Fruit fly (Drosophila melanogaster) whole organism, embryonic: ENCODE data around the gene CG13069.

Experiments used
- Atf3 ChIP-seq: fragments of 200-800 bp; sonication (Bioruptor generic); optimal IDR thresholded peaks from 3 replicates; lab custom pipeline; 2016; ENCODE audit warnings: missing biosample characterization, missing genetic modification characterization
- Atf6 ChIP-seq: fragments of 200-800 bp; sonication (Bioruptor generic); IDR thresholded peaks from 2 replicates; pipeline ENCODE4 v1.3.6; 2022; ENCODE audit warnings: missing biosample characterization, missing genetic modification characterization
- Blimp-1 ChIP-seq: fragments of 200-800 bp; sonication (Bioruptor generic); optimal IDR thresholded peaks from 3 replicates; lab custom pipeline; 2018; ENCODE audit warnings: missing biosample characterization, missing genetic modification characterization, mild to moderate bottlenecking, moderate library complexity, missing genetic modification reagents
- CG10462 ChIP-seq: fragments of 200-800 bp; sonication (Bioruptor generic); optimal IDR thresholded peaks from 2 replicates; lab custom pipeline; 2016; ENCODE audit warnings: missing biosample characterization, missing genetic modification characterization
- CG10979 ChIP-seq: fragments of 200-800 bp; sonication (Bioruptor generic); optimal IDR thresholded peaks from 2 replicates; lab custom pipeline; 2018; ENCODE audit warnings: missing biosample characterization, mild to moderate bottlenecking, missing genetic modification characterization, moderate library complexity
- CG11504 ChIP-seq: fragments of 200-800 bp; sonication (Bioruptor generic); optimal IDR thresholded peaks from 3 replicates; lab custom pipeline; 2019; ENCODE audit warnings: missing biosample characterization, mild to moderate bottlenecking, missing genetic modification characterization, moderate library complexity
- CG14441 ChIP-seq: fragments of 200-800 bp; sonication (Bioruptor generic); IDR thresholded peaks from 2 replicates; pipeline ENCODE4 v1.3.6; 2022; ENCODE audit warnings: missing biosample characterization, missing genetic modification characterization
- CG15269 ChIP-seq: fragments of 200-800 bp; sonication (Bioruptor generic); optimal IDR thresholded peaks from 2 replicates; lab custom pipeline; 2018; ENCODE audit warnings: missing biosample characterization, mild to moderate bottlenecking, missing genetic modification characterization, moderate library complexity
- CG1647 ChIP-seq: fragments of 200-800 bp; sonication (Bioruptor generic); optimal IDR thresholded peaks from 3 replicates; lab custom pipeline; 2016; ENCODE audit warnings: missing biosample characterization, missing genetic modification characterization
- CG16863 ChIP-seq: fragments of 200-800 bp; sonication (Bioruptor generic); optimal IDR thresholded peaks from 3 replicates; lab custom pipeline; 2016; ENCODE audit warnings: missing biosample characterization, missing genetic modification characterization
- CG18619 ChIP-seq: fragments of 200-800 bp; sonication (Bioruptor generic); optimal IDR thresholded peaks from 3 replicates; lab custom pipeline; 2017; ENCODE audit warnings: missing biosample characterization, mild to moderate bottlenecking, missing genetic modification characterization
- CG18764 ChIP-seq: fragments of 200-800 bp; sonication (Bioruptor generic); optimal IDR thresholded peaks from 3 replicates; lab custom pipeline; 2016; ENCODE audit warnings: missing biosample characterization, missing genetic modification characterization
- CG2129 ChIP-seq: fragments of 200-800 bp; sonication (Bioruptor generic); IDR thresholded peaks from 2 replicates; pipeline ENCODE4 v1.3.6; 2022; ENCODE audit warnings: missing biosample characterization, missing genetic modification characterization; ENCODE audit not compliant: partially characterized antibody
- CG4328 ChIP-seq: fragments of 200-800 bp; sonication (Bioruptor generic); optimal IDR thresholded peaks from 3 replicates; lab custom pipeline; 2017; ENCODE audit warnings: missing biosample characterization, missing genetic modification reagents, missing genetic modification characterization
- CG6813 ChIP-seq: fragments of 200-800 bp; sonication (Bioruptor generic); optimal IDR thresholded peaks from 2 replicates; lab custom pipeline; 2017; ENCODE audit warnings: missing biosample characterization, missing genetic modification characterization, mild to moderate bottlenecking, moderate library complexity, missing genetic modification reagents
- CG7556 ChIP-seq: fragments of 200-800 bp; sonication (Bioruptor generic); optimal IDR thresholded peaks from 2 replicates; lab custom pipeline; 2017; ENCODE audit warnings: missing biosample characterization, mild to moderate bottlenecking, missing genetic modification characterization
- CG9876 ChIP-seq: fragments of 200-800 bp; sonication (Bioruptor generic); optimal IDR thresholded peaks from 2 replicates; lab custom pipeline; 2016; ENCODE audit warnings: missing biosample characterization, missing genetic modification characterization
- Deaf1 ChIP-seq: fragments of 200-800 bp; optimal IDR thresholded peaks from 3 replicates; lab custom pipeline; 2019; ENCODE audit warnings: missing biosample characterization, mild to moderate bottlenecking, missing genetic modification characterization, moderate library complexity
- Eip74EF ChIP-seq, 2 experiments: fragments of 200-800 bp in 1 of 2; fragments of >200 bp in 1 of 2; sonication (Bioruptor generic) in 1 of 2; optimal IDR thresholded peaks; 2 replicates each; lab custom pipeline; 2017 to 2019; ENCODE audit warnings: missing biosample characterization in 2 of 2, missing genetic modification characterization in 2 of 2, mild to moderate bottlenecking in 1 of 2, moderate library complexity in 1 of 2
- Kr ChIP-seq: fragments of 200-800 bp; sonication (Bioruptor generic); optimal IDR thresholded peaks from 2 replicates; lab custom pipeline; 2017; ENCODE audit warnings: missing biosample characterization, mild to moderate bottlenecking, missing genetic modification characterization
- Nf-YC ChIP-seq: fragments of 200-800 bp; optimal IDR thresholded peaks from 3 replicates; lab custom pipeline; 2019; ENCODE audit warnings: missing biosample characterization, mild to moderate bottlenecking, missing genetic modification characterization, moderate library complexity
- Oaz ChIP-seq: fragments of 200-800 bp; sonication (Bioruptor generic); IDR thresholded peaks from 2 replicates; pipeline ENCODE4 v1.3.6; 2022; ENCODE audit warnings: missing biosample characterization, missing genetic modification characterization
- Oli ChIP-seq: fragments of 200-800 bp; sonication (Bioruptor generic); optimal IDR thresholded peaks from 2 replicates; lab custom pipeline; 2018; ENCODE audit warnings: missing biosample characterization, mild to moderate bottlenecking, missing genetic modification characterization, moderate library complexity
- PHDP ChIP-seq: fragments of 200-800 bp; sonication (Bioruptor generic); optimal IDR thresholded peaks from 3 replicates; lab custom pipeline; 2018; ENCODE audit warnings: missing biosample characterization, mild to moderate bottlenecking, missing genetic modification characterization, moderate library complexity
- Rx ChIP-seq: fragments of 200-800 bp; sonication (Bioruptor generic); IDR thresholded peaks from 2 replicates; pipeline ENCODE4 v1.3.6; 2022; ENCODE audit warnings: missing biosample characterization, missing genetic modification characterization
- Sox100B ChIP-seq: fragments of 200-800 bp; sonication (Bioruptor generic); optimal IDR thresholded peaks from 3 replicates; lab custom pipeline; 2018; ENCODE audit warnings: missing biosample characterization, mild to moderate bottlenecking, missing genetic modification characterization
- Usf ChIP-seq: fragments of 200-800 bp; sonication (Bioruptor generic); optimal IDR thresholded peaks from 2 replicates; lab custom pipeline; 2017; ENCODE audit warnings: missing genotype, missing biosample characterization, missing genetic modification characterization
- bigmax ChIP-seq: fragments of 200-800 bp; sonication (Bioruptor generic); optimal IDR thresholded peaks from 2 replicates; lab custom pipeline; 2018; ENCODE audit warnings: missing biosample characterization, mild to moderate bottlenecking, missing genetic modification characterization
- ci ChIP-seq: fragments of 200-800 bp; sonication (Bioruptor generic); IDR thresholded peaks from 3 replicates; pipeline ENCODE4 v1.3.6; 2022; ENCODE audit warnings: missing biosample characterization, missing genetic modification characterization
- corto ChIP-seq: fragments of 200-800 bp; sonication (Bioruptor generic); optimal IDR thresholded peaks from 2 replicates; lab custom pipeline; 2016; ENCODE audit warnings: missing biosample characterization, mild to moderate bottlenecking, missing genetic modification characterization, moderate library complexity
- dmrt99B ChIP-seq: fragments of 200-800 bp; sonication (Bioruptor generic); optimal IDR thresholded peaks from 2 replicates; lab custom pipeline; 2018; ENCODE audit warnings: missing biosample characterization, mild to moderate bottlenecking, missing genetic modification characterization, moderate library complexity
- esg ChIP-seq: fragments of 200-800 bp; sonication (Bioruptor generic); conservative IDR thresholded peaks from 2 replicates; pipeline ENCODE4 v1.3.6; 2022; ENCODE audit warnings: missing biosample characterization, missing genetic modification characterization
- eve ChIP-seq, 2 experiments: fragments of >200 bp; optimal IDR thresholded peaks; 2 replicates each; lab custom pipeline; 2017; ENCODE audit warnings: missing biosample characterization in 2 of 2, missing genetic modification characterization in 2 of 2
- gem ChIP-seq: fragments of 200-800 bp; sonication (Bioruptor generic); optimal IDR thresholded peaks from 2 replicates; lab custom pipeline; 2019; ENCODE audit warnings: missing biosample characterization, mild to moderate bottlenecking, missing genetic modification characterization, moderate library complexity
- gsb-n ChIP-seq: fragments of 200-800 bp; sonication (Bioruptor generic); optimal IDR thresholded peaks from 3 replicates; lab custom pipeline; 2018; ENCODE audit warnings: missing biosample characterization, mild to moderate bottlenecking, missing genetic modification characterization
- hkb ChIP-seq, 2 experiments: fragments of 200-800 bp in 1 of 2; fragments of >200 bp in 1 of 2; sonication (Bioruptor generic) in 1 of 2; IDR thresholded peaks in 1 of 2; optimal IDR thresholded peaks in 1 of 2; 2 replicates each; pipeline versions ENCODE4 v1.3.6 to Lab custom; 2017 to 2022; ENCODE audit warnings: missing biosample characterization in 1 of 2, missing genetic modification characterization in 1 of 2
- ken ChIP-seq: fragments of 200-800 bp; sonication (Bioruptor generic); IDR thresholded peaks from 3 replicates; pipeline ENCODE4 v1.3.6; 2022; ENCODE audit warnings: missing biosample characterization, missing genetic modification characterization
- oc ChIP-seq: fragments of 200-800 bp; sonication (Bioruptor generic); optimal IDR thresholded peaks from 2 replicates; lab custom pipeline; 2018; ENCODE audit warnings: missing biosample characterization, mild to moderate bottlenecking, missing genetic modification characterization, moderate library complexity
- pb ChIP-seq: fragments of 200-800 bp; sonication (Bioruptor generic); optimal IDR thresholded peaks from 3 replicates; lab custom pipeline; 2016; ENCODE audit warnings: missing biosample characterization, missing genetic modification characterization
- peb ChIP-seq: fragments of 200-800 bp; sonication (Bioruptor generic); IDR thresholded peaks from 2 replicates; pipeline ENCODE4 v1.3.6; 2022; ENCODE audit warnings: missing biosample characterization, missing genetic modification characterization
- row ChIP-seq: fragments of 200-800 bp; sonication (Bioruptor generic); IDR thresholded peaks from 3 replicates; pipeline ENCODE4 v1.3.6; 2022; ENCODE audit warnings: missing biosample characterization, missing genetic modification characterization
- run ChIP-seq: fragments of 200-800 bp; sonication (Bioruptor generic); optimal IDR thresholded peaks from 3 replicates; lab custom pipeline; 2018; ENCODE audit warnings: missing biosample characterization, mild to moderate bottlenecking, missing genetic modification characterization
- seq ChIP-seq: fragments of 200-800 bp; sonication (Bioruptor generic); IDR thresholded peaks from 2 replicates; pipeline ENCODE4 v1.3.6; 2022; ENCODE audit warnings: missing biosample characterization, missing genetic modification characterization
- vvl ChIP-seq: fragments of 200-800 bp; sonication (Bioruptor generic); IDR thresholded peaks from 2 replicates; pipeline ENCODE4 v1.3.6; 2022; ENCODE audit warnings: missing biosample characterization, missing genetic modification characterization

Gene CG13069

dm6 chr3L:16303078-16303477, 37.9 kb downstream of the CG13069 start, which contains the start of gene CG13044:
CG13044 (minus strand) TSS chr3L:16303178.
- TF ChIP-seq Blimp-1 (peak; percentile 16), seq (no peak)
- TF ChIP-seq, all 482 proteins: peak for 1

- TF ChIP-seq Kr = no peak
- no peak for TF ChIP-seq peb (GFP tag; lab: Robert Waterston, UW)
These were observed 38.8 kb downstream of the CG13069 start, which contains the start of gene CG43249 for dm6 chr3L:16303982-16304381. CG43249 (plus strand) TSS chr3L:16304282.

dm6 chr3L:16305820-16306650, 40.9 kb downstream of the CG13069 start, which contains the start of the genes CG13043 and CG13063:
CG13043 (minus strand) TSS chr3L:16305870.
CG13063 (plus strand) TSS chr3L:16306600.
- TF ChIP-seq row (GFP tag; lab: Robert Waterston, UW) (peak; percentile 41; the same call in 1 of the 3 replicates), CG16863 (no peak), CG10462 (GFP tag; lab: Kevin White, UChicago) (no peak), Oli (tag; lab: Kevin White, UChicago) (peak; percentile 22), CG7556 (GFP tag; lab: Kevin White, UChicago) (peak; percentile 11), CG15269 (tag; lab: Kevin White, UChicago) (peak; percentile 41), gem (tag; lab: Kevin White, UChicago) (peak; percentile 59), vvl (GFP tag; lab: Robert Waterston, UW) (no peak), CG6813 (GFP tag; lab: Kevin White, UChicago) (no peak), CG2129 (GFP tag; lab: Robert Waterston, UW) (no peak), Eip74EF (GFP tag; optimal IDR thresholded peaks at IDR 0.05; lab: Kevin White, UChicago) (peak in 1 of 2 experiments; percentile 5), Oaz (no peak), Nf-YC (no peak), CG9876 (no peak), PHDP (tag; lab: Kevin White, UChicago) (peak; percentile 3), CG18619 (no peak), Sox100B (peak; percentile 32), Rx (GFP tag; lab: Robert Waterston, UW) (no peak), CG11504 (tag; lab: Kevin White, UChicago) (peak; percentile 59), run (tag; lab: Kevin White, UChicago) (no peak), ken (GFP tag; lab: Robert Waterston, UW) (no peak), CG14441 (GFP tag; lab: Robert Waterston, UW) (0 out of 2 replicates have a peak, but pooled peaks have one; percentile 27), gsb-n (peak; percentile 58), corto (GFP tag; lab: Kevin White, UChicago) (no peak), Atf6 (GFP tag; lab: Robert Waterston, UW) (peak; percentile 15; the same call in 1 of the 2 replicates), hkb (optimal IDR thresholded peaks at IDR 0.05; lab: Kevin White, UChicago) (no peak), hkb (GFP tag; IDR thresholded peaks at IDR 0.05; lab: Robert Waterston, UW) (0 out of 2 replicates have a peak, but pooled peaks have one; percentile 25), Deaf1 (peak; percentile 18), Atf3 (GFP tag; lab: Kevin White, UChicago) (no peak), ci (GFP tag; lab: Robert Waterston, UW) (0 out of 3 replicates have a peak, but pooled peaks have one; percentile 32), CG18764 (GFP tag; lab: Kevin White, UChicago) (no peak), eve (GFP tag; optimal IDR thresholded peaks at IDR 0.05; lab: Kevin White, UChicago) (no peak), CG1647 (GFP tag; lab: Kevin White, UChicago) (no peak), dmrt99B (tag; lab: Kevin White, UChicago) (peak; percentile 2), Usf (GFP tag; lab: Kevin White, UChicago) (no peak), CG4328 (GFP tag; lab: Kevin White, UChicago) (no peak), bigmax (GFP tag; lab: Kevin White, UChicago) (no peak), pb (GFP tag; lab: Kevin White, UChicago) (no peak), oc (tag; lab: Kevin White, UChicago) (peak; percentile 7), esg (GFP tag; lab: Robert Waterston, UW) (no peak), CG10979 (tag; lab: Kevin White, UChicago) (no peak)
